Fruit fly (Drosophila melanogaster): ENCODE measurements around the gene Ranbp16.
A peak's percentile ranks its signal among the peaks of the same experiment; 100 is the strongest.

The Ranbp16 gene

DNA sequence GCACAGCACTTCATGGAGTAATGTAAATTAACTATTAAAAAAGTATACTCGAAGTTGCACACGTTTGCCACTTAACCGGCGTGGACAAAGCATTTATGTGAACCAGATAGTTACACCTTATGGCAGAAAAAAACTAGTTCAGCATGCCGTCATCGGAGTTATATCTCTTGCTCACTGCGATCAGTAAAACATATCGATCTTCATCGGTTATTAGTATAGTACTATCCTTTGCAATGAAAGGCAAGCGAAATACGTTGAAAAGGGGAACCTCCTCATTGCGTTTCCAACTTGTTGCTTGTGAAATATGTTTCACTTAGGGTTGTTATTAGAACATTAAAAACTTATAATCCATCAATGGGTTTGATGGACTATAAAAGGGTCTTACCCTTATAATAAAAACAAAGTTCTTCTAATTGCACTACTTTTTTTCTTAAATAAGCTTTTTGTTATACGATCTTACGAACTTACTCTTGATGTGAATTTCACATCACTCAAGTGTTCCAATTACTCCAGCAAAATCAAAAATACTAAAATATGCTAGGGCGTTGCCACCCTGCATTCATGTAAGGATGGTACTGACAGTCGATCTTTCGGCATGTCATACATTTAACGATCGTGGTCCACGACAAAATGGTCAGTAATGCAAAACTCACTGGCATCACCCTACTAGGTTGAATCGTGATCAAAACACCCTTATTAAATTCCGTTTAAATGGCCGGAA lies 23.9 kb downstream of the Ranbp16 start, which contains the start of gene CycD (continued):
- TF ChIP-seq cg (GFP tag; optimal IDR thresholded peaks at IDR 0.05) (no peak), tna (GFP tag; IDR thresholded peaks at IDR 0.05; ENCODE audit: partially characterized antibody) (0 out of 2 replicates have a peak, but pooled peaks have one; percentile 35), jing (GFP tag; optimal IDR thresholded peaks at IDR 0.05) (no peak), lola (GFP tag; optimal IDR thresholded peaks at IDR 0.05) (peak in 2 of 3 experiments; percentile 35 to 54), HLH4C (GFP tag; IDR thresholded peaks at IDR 0.05; ENCODE audit: partially characterized antibody) (peak; percentile 48), ssp (GFP tag; IDR thresholded peaks at IDR 0.05) (peak; percentile 93), CG6813 (GFP tag; optimal IDR thresholded peaks at IDR 0.05) (no peak), BEAF-32 (GFP tag; optimal IDR thresholded peaks at IDR 0.05) (peak; percentile 69), CG33213 (GFP tag; optimal IDR thresholded peaks at IDR 0.05) (peak; percentile 45), CG14441 (GFP tag; IDR thresholded peaks at IDR 0.05) (peak; percentile 59; the same call in 1 of the 2 replicates), her (GFP tag; optimal IDR thresholded peaks at IDR 0.05) (no peak), Xbp1 (GFP tag; optimal IDR thresholded peaks at IDR 0.05) (peak; percentile 41), CG12659 (GFP tag; optimal IDR thresholded peaks at IDR 0.05) (peak; percentile 48), crc (GFP tag; optimal IDR thresholded peaks at IDR 0.05) (no peak), CG3838 (GFP tag; optimal IDR thresholded peaks at IDR 0.05) (no peak), Trl (optimal IDR thresholded peaks at IDR 0.05) (no peak), Trl (GFP tag; optimal IDR thresholded peaks at IDR 0.05) (no peak), ap (GFP tag; IDR thresholded peaks at IDR 0.05) (no peak), sens (GFP tag) (peak; percentile 45), Fer1 (GFP tag; optimal IDR thresholded peaks at IDR 0.05) (no peak), CG14710 (tag; optimal IDR thresholded peaks at IDR 0.05) (peak; percentile 53), CG5953 (GFP tag; IDR thresholded peaks at IDR 0.05) (no peak), C15 (GFP tag; IDR thresholded peaks at IDR 0.05) (no peak), CG2120 (GFP tag; optimal IDR thresholded peaks at IDR 0.05) (peak; percentile 14), Ssrp (tag; optimal IDR thresholded peaks at IDR 0.05) (peak; percentile 11), CG34376 (GFP tag; optimal IDR thresholded peaks at IDR 0.05) (no peak), Blimp-1 (GFP tag; optimal IDR thresholded peaks at IDR 0.05) (no peak), Tbp (GFP tag; optimal IDR thresholded peaks at IDR 0.05) (no peak), vnd (GFP tag; IDR thresholded peaks at IDR 0.05; ENCODE audit: partially characterized antibody) (peak; percentile 36; the same call in 1 of the 3 replicates), sob (GFP tag; IDR thresholded peaks at IDR 0.05) (0 out of 2 replicates have a peak, but pooled peaks have one; percentile 63), slbo (GFP tag; IDR thresholded peaks at IDR 0.05) (peak; percentile 80), Hr51 (GFP tag; optimal IDR thresholded peaks at IDR 0.05) (no peak), ash1 (GFP tag; optimal IDR thresholded peaks at IDR 0.05) (no peak), usp (GFP tag; optimal IDR thresholded peaks at IDR 0.05) (no peak), CG16815 (GFP tag; optimal IDR thresholded peaks at IDR 0.05) (peak; percentile 6), CG30020 (tag; optimal IDR thresholded peaks at IDR 0.05) (peak; percentile 96), shn (GFP tag; optimal IDR thresholded peaks at IDR 0.05) (peak; percentile 27), Hmr (GFP tag; optimal IDR thresholded peaks at IDR 0.05) (no peak), CG9876 (GFP tag; optimal IDR thresholded peaks at IDR 0.05) (peak; percentile 44), inv (GFP tag; IDR thresholded peaks at IDR 0.05; ENCODE audit: partially characterized antibody) (peak; percentile 21; the same call in 1 of the 2 replicates), Kr (GFP tag; optimal IDR thresholded peaks at IDR 0.05) (no peak), CG30431 (GFP tag; optimal IDR thresholded peaks at IDR 0.05) (no peak), sc (optimal IDR thresholded peaks at IDR 0.05) (no peak), sc (GFP tag; optimal IDR thresholded peaks at IDR 0.05) (no peak), lov (optimal IDR thresholded peaks at IDR 0.05) (no peak), lov (GFP tag; IDR thresholded peaks at IDR 0.05) (no peak), CG7745 (tag; optimal IDR thresholded peaks at IDR 0.05) (no peak), gcm2 (GFP tag; optimal IDR thresholded peaks at IDR 0.05) (no peak), Bteb2 (GFP tag; optimal IDR thresholded peaks at IDR 0.05) (no peak), pho (GFP tag; optimal IDR thresholded peaks at IDR 0.05) (no peak)
